Worm (Caenorhabditis elegans) whole organism, L4 larva: ENCODE data around the gene clec-26.

Experiments
- F37D6.2 ChIP-seq: sonication (generic microtip); optimal IDR thresholded peaks from 2 replicates; lab custom pipeline; 2016; ENCODE audit warnings: mild to moderate bottlenecking, missing genetic modification characterization, missing compliant biosample characterization
- T20F7.1 ChIP-seq: fragments of 200-800 bp; sonication (Bioruptor generic); optimal IDR thresholded peaks from 2 replicates; lab custom pipeline; 2018; ENCODE audit warnings: mild to moderate bottlenecking, missing genetic modification characterization, missing compliant biosample characterization
- Y105C5A.15 ChIP-seq: fragments of 200-800 bp; sonication (Bioruptor generic); IDR thresholded peaks from 2 replicates; pipeline ENCODE4 v1.3.6; 2022; ENCODE audit warnings: missing genetic modification characterization, missing compliant biosample characterization
- Y48G9A.11 ChIP-seq: fragments of 200-800 bp; sonication (Bioruptor generic); IDR thresholded peaks from 2 replicates; pipeline ENCODE4 v1.3.6; 2022; ENCODE audit warnings: missing genetic modification reagents, missing genetic modification characterization, missing compliant biosample characterization
- Y5F2A.4 ChIP-seq: fragments of 200-800 bp; sonication (Bioruptor generic); optimal IDR thresholded peaks from 2 replicates; lab custom pipeline; 2018; ENCODE audit warnings: mild to moderate bottlenecking, missing genetic modification characterization, missing compliant biosample characterization
- ZK337.2 ChIP-seq: fragments of 200-800 bp; sonication (Bioruptor generic); IDR thresholded peaks from 2 replicates; pipeline ENCODE4 v1.3.6; 2022; ENCODE audit warnings: missing genetic modification reagents, missing genetic modification characterization, missing compliant biosample characterization
- aly-2 ChIP-seq: sonication (generic microtip); optimal IDR thresholded peaks from 2 replicates; lab custom pipeline; 2018; ENCODE audit warnings: missing biosample characterization, missing genetic modification characterization
- ceh-20 ChIP-seq: fragments of 200-800 bp; sonication (Bioruptor generic); IDR thresholded peaks from 2 replicates; pipeline ENCODE4 v1.3.6; 2022; ENCODE audit warnings: missing genetic modification reagents, missing genetic modification characterization, missing compliant biosample characterization
- ceh-32 ChIP-seq: sonication (generic microtip); optimal IDR thresholded peaks from 2 replicates; lab custom pipeline; 2016; ENCODE audit warnings: mild to moderate bottlenecking, missing genetic modification characterization, missing compliant biosample characterization; ENCODE audit not compliant: poor library complexity
- ceh-82 ChIP-seq: sonication (generic microtip); optimal IDR thresholded peaks from 2 replicates; lab custom pipeline; 2017; ENCODE audit warnings: missing biosample characterization, missing genetic modification characterization
- daf-19 ChIP-seq: fragments of 200-800 bp; sonication (Bioruptor generic); conservative IDR thresholded peaks from 2 replicates; pipeline ENCODE4 v1.3.6; 2022; ENCODE audit warnings: missing genetic modification characterization, missing compliant biosample characterization
- dmd-6 ChIP-seq: fragments of 200-800 bp; sonication (Bioruptor generic); IDR thresholded peaks from 2 replicates; pipeline ENCODE4 v1.3.6; 2022; ENCODE audit warnings: missing genetic modification reagents, missing genetic modification characterization, missing compliant biosample characterization
- dmd-9 ChIP-seq: fragments of 200-800 bp; sonication (Bioruptor generic); IDR thresholded peaks from 2 replicates; pipeline ENCODE4 v1.3.6; 2022; ENCODE audit warnings: missing genetic modification reagents, missing genetic modification characterization, missing compliant biosample characterization
- dpl-1 ChIP-seq: fragments of 150-350 bp; optimal IDR thresholded peaks from 2 replicates; lab custom pipeline; 2014; ENCODE audit warnings: missing biosample characterization, missing genetic modification reagents, missing genetic modification characterization
- duxl-1 ChIP-seq: sonication (generic microtip); optimal IDR thresholded peaks from 2 replicates; lab custom pipeline; 2016; ENCODE audit warnings: mild to moderate bottlenecking, missing genetic modification characterization, moderate library complexity, missing compliant biosample characterization; ENCODE audit not compliant: poor library complexity
- dve-1 ChIP-seq: sonication (generic microtip); optimal IDR thresholded peaks from 2 replicates; lab custom pipeline; 2017; ENCODE audit warnings: antibody characterized with exemption, mild to moderate bottlenecking, missing genetic modification characterization, missing compliant biosample characterization; ENCODE audit not compliant: insufficient read depth
- egl-27 ChIP-seq: sonication (generic microtip); optimal IDR thresholded peaks from 3 replicates; lab custom pipeline; 2017; ENCODE audit warnings: missing biosample characterization, missing genetic modification reagents, missing genetic modification characterization
- hlh-11 ChIP-seq: fragments of 200-800 bp; sonication (Bioruptor generic); optimal IDR thresholded peaks from 2 replicates; lab custom pipeline; 2018; ENCODE audit warnings: mild to moderate bottlenecking, missing genetic modification characterization, missing compliant biosample characterization
- jun-1 ChIP-seq: fragments of 150-350 bp; optimal IDR thresholded peaks from 2 replicates; lab custom pipeline; 2014; ENCODE audit warnings: missing biosample characterization, missing genetic modification reagents, missing genetic modification characterization
- lin-15B ChIP-seq: fragments of 150-350 bp; sonication (generic microtip); optimal IDR thresholded peaks from 3 replicates; lab custom pipeline; 2014; ENCODE audit warnings: missing biosample characterization, missing genetic modification characterization
- lin-38 ChIP-seq: fragments of 200-800 bp; sonication (Bioruptor generic); IDR thresholded peaks from 2 replicates; pipeline ENCODE4 v1.3.6; 2022; ENCODE audit warnings: missing genetic modification reagents, missing genetic modification characterization, missing compliant biosample characterization
- lin-39 ChIP-seq: fragments of 150-350 bp; optimal IDR thresholded peaks from 2 replicates; lab custom pipeline; 2014; ENCODE audit warnings: missing biosample characterization, missing genetic modification reagents, missing genetic modification characterization
- lir-3 ChIP-seq: sonication (generic microtip); optimal IDR thresholded peaks from 2 replicates; lab custom pipeline; 2016; ENCODE audit warnings: mild to moderate bottlenecking, missing genetic modification characterization, missing compliant biosample characterization
- madf-5 ChIP-seq, 2 experiments: fragments of 200-800 bp; sonication (Bioruptor generic); IDR thresholded peaks; 2 replicates each; pipeline ENCODE4 v1.3.6; 2022; ENCODE audit warnings: missing compliant biosample characterization in 2 of 2, missing genetic modification characterization in 2 of 2
- mdt-29 ChIP-seq: fragments of 200-800 bp; sonication (Bioruptor generic); IDR thresholded peaks from 2 replicates; pipeline ENCODE4 v1.3.6; 2022; ENCODE audit warnings: missing genetic modification reagents, missing genetic modification characterization, missing compliant biosample characterization
- mep-1 ChIP-seq: fragments of 150-350 bp; sonication (generic microtip); optimal IDR thresholded peaks from 3 replicates; lab custom pipeline; 2014; ENCODE audit warnings: missing biosample characterization, missing genetic modification characterization
- mes-2 ChIP-seq: sonication (generic microtip); optimal IDR thresholded peaks from 2 replicates; lab custom pipeline; 2016; ENCODE audit warnings: missing genotype, mild to moderate bottlenecking, missing genetic modification characterization, missing compliant biosample characterization; ENCODE audit not compliant: poor library complexity, severe bottlenecking
- mxl-3 ChIP-seq: fragments of 200-800 bp; sonication (Bioruptor generic); optimal IDR thresholded peaks from 2 replicates; lab custom pipeline; 2018; ENCODE audit warnings: mild to moderate bottlenecking, missing genetic modification characterization, missing compliant biosample characterization
- nhr-10 ChIP-seq: fragments of 150-350 bp; optimal IDR thresholded peaks from 2 replicates; lab custom pipeline; 2014; ENCODE audit warnings: missing biosample characterization, missing genetic modification characterization
- nhr-111 ChIP-seq: fragments of 200-800 bp; sonication (Bioruptor generic); optimal IDR thresholded peaks from 2 replicates; lab custom pipeline; 2018; ENCODE audit warnings: mild to moderate bottlenecking, missing genetic modification characterization, missing compliant biosample characterization
- nhr-28 ChIP-seq: fragments of 150-350 bp; optimal IDR thresholded peaks from 2 replicates; lab custom pipeline; 2014; ENCODE audit warnings: missing biosample characterization, missing genetic modification characterization
- nhr-42 ChIP-seq: fragments of 200-800 bp; sonication (Bioruptor generic); IDR thresholded peaks from 2 replicates; pipeline ENCODE4 v1.3.6; 2022; ENCODE audit warnings: missing genetic modification characterization, missing compliant biosample characterization
- php-3 ChIP-seq: fragments of 200-800 bp; sonication (Bioruptor generic); IDR thresholded peaks from 2 replicates; pipeline ENCODE4 v1.3.6; 2022; ENCODE audit warnings: missing genetic modification reagents, missing genetic modification characterization, missing compliant biosample characterization
- pqm-1 ChIP-seq: sonication (generic microtip); optimal IDR thresholded peaks from 2 replicates; lab custom pipeline; 2017; ENCODE audit warnings: missing biosample characterization, missing genetic modification characterization
- rbr-2 ChIP-seq: sonication (generic microtip); optimal IDR thresholded peaks from 2 replicates; lab custom pipeline; 2016; ENCODE audit warnings: missing genotype, missing genetic modification characterization, missing compliant biosample characterization
- set-16 ChIP-seq: fragments of 200-800 bp; sonication (Bioruptor generic); IDR thresholded peaks from 2 replicates; pipeline ENCODE4 v1.3.6; 2022; ENCODE audit warnings: missing genetic modification reagents, missing genetic modification characterization, missing compliant biosample characterization
- unc-39 ChIP-seq: sonication (generic microtip); optimal IDR thresholded peaks from 2 replicates; lab custom pipeline; 2017; ENCODE audit warnings: missing biosample characterization, missing genetic modification characterization
- vab-7 ChIP-seq: fragments of 200-800 bp; sonication (Bioruptor generic); IDR thresholded peaks from 2 replicates; pipeline ENCODE4 v1.3.6; 2022; ENCODE audit warnings: missing genetic modification reagents, missing genetic modification characterization, missing compliant biosample characterization
- zag-1 ChIP-seq: fragments of 150-350 bp; optimal IDR thresholded peaks from 2 replicates; lab custom pipeline; 2014; ENCODE audit warnings: missing biosample characterization, missing genetic modification characterization
- zfp-2 ChIP-seq: sonication (generic microtip); optimal IDR thresholded peaks from 2 replicates; lab custom pipeline; 2016; ENCODE audit warnings: mild to moderate bottlenecking, missing genetic modification characterization, missing compliant biosample characterization
- zfp-3 ChIP-seq: fragments of 200-800 bp; sonication (Bioruptor generic); conservative IDR thresholded peaks from 2 replicates; pipeline ENCODE4 v1.3.6; 2022; ENCODE audit warnings: missing genetic modification reagents, missing genetic modification characterization, missing compliant biosample characterization
- zip-11 ChIP-seq: fragments of 200-800 bp; sonication (Bioruptor generic); IDR thresholded peaks from 2 replicates; pipeline ENCODE4 v1.3.6; 2022; ENCODE audit warnings: missing genetic modification characterization, missing compliant biosample characterization
- zip-2 ChIP-seq: fragments of 150-350 bp; optimal IDR thresholded peaks from 2 replicates; lab custom pipeline; 2014; ENCODE audit warnings: missing biosample characterization, missing genetic modification characterization

clec-26 gene

ce11 chrV:16838435-16838834 is 10.0 kb upstream of the clec-26 start:
- TF ChIP-seq set-16 (GFP tag; lab: Robert Waterston, UW) (peak; percentile 59), Y48G9A.11 (GFP tag; lab: Robert Waterston, UW) (no peak), Y105C5A.15 (GFP tag; lab: Robert Waterston, UW) (no peak), dpl-1 (no peak)

- TF ChIP-seq dmd-6 = peak; percentile 74
- TF ChIP-seq ceh-20 (GFP tag; lab: Robert Waterston, UW) = no peak
- no peak for TF ChIP-seq vab-7 (GFP tag; lab: Robert Waterston, UW)
- TF ChIP-seq zfp-3 (GFP tag; lab: Robert Waterston, UW) = no peak
- TF ChIP-seq dmd-9 (GFP tag; lab: Robert Waterston, UW) = no peak
- TF ChIP-seq ceh-82 (tag; lab: Kevin White, UChicago) = no peak
- TF ChIP-seq T20F7.1 (GFP tag; lab: Kevin White, UChicago) = no peak
- TF ChIP-seq rbr-2 = no peak
- no peak for TF ChIP-seq Y5F2A.4
- TF ChIP-seq mes-2 (tag; lab: Kevin White, UChicago) = no peak
- no peak for TF ChIP-seq F37D6.2 (tag; lab: Kevin White, UChicago)
- no peak for TF ChIP-seq lin-15B (tag; lab: Kevin White, UChicago)
- TF ChIP-seq jun-1 (tag; lab: Kevin White, UChicago) = no peak
- no peak for TF ChIP-seq zip-11 (GFP tag; lab: Robert Waterston, UW)
- TF ChIP-seq nhr-10 (tag; lab: Kevin White, UChicago) = no peak
- TF ChIP-seq zag-1 (tag; lab: Kevin White, UChicago) = no peak
- TF ChIP-seq pqm-1 (tag; lab: Kevin White, UChicago) = peak; percentile 88
- no peak for TF ChIP-seq lin-38 (GFP tag; lab: Robert Waterston, UW)
- TF ChIP-seq php-3 = no peak
- no peak for TF ChIP-seq zfp-2 (tag; lab: Kevin White, UChicago)
- peak; percentile 60 for TF ChIP-seq hlh-11 (tag; lab: Kevin White, UChicago)
- TF ChIP-seq unc-39 (tag; lab: Kevin White, UChicago) = no peak
- TF ChIP-seq dve-1 (tag; lab: Kevin White, UChicago) = no peak
- TF ChIP-seq duxl-1 = no peak
- no peak for TF ChIP-seq zip-2 (tag; lab: Kevin White, UChicago)
- no peak for TF ChIP-seq nhr-42 (GFP tag; lab: Robert Waterston, UW)
- peak; percentile 45 for TF ChIP-seq nhr-28 (tag; lab: Kevin White, UChicago)
- TF ChIP-seq lir-3 = no peak
Observed at ce11 chrV:16840283-16840682, 8.1 kb upstream of the clec-26 start.

- no peak for TF ChIP-seq mdt-29
- TF ChIP-seq nhr-28 (tag; lab: Kevin White, UChicago) = no peak
- no peak for TF ChIP-seq daf-19 (GFP tag; lab: Robert Waterston, UW)
- TF ChIP-seq madf-5 (GFP tag; IDR thresholded peaks at IDR 0.05; lab: Robert Waterston, UW) = no peak
- TF ChIP-seq zag-1 (tag; lab: Kevin White, UChicago) = no peak
- no peak for TF ChIP-seq pqm-1 (tag; lab: Kevin White, UChicago)
- TF ChIP-seq dmd-9 (GFP tag; lab: Robert Waterston, UW) = no peak
- no peak for TF ChIP-seq lin-38 (GFP tag; lab: Robert Waterston, UW)
- no peak for TF ChIP-seq nhr-111 (GFP tag; lab: Kevin White, UChicago)
- no peak for TF ChIP-seq egl-27 (tag; lab: Kevin White, UChicago)
- no peak for TF ChIP-seq mxl-3
- no peak for TF ChIP-seq ceh-32 (tag; lab: Kevin White, UChicago)
- TF ChIP-seq lin-39 (tag; lab: Kevin White, UChicago) = no peak
- TF ChIP-seq ZK337.2 (GFP tag; lab: Robert Waterston, UW) = no peak
- TF ChIP-seq zfp-2 (tag; lab: Kevin White, UChicago) = no peak
- TF ChIP-seq aly-2 = no peak
- no peak for TF ChIP-seq mep-1
- no peak for TF ChIP-seq ceh-20 (GFP tag; lab: Robert Waterston, UW)
- TF ChIP-seq, all 104 proteins: peak for 0
Observed at ce11 chrV:16840961-16841360, 7.5 kb upstream of the clec-26 start, which contains the start of gene clec-40. Gene clec-40 (minus strand): TSS chrV:16841061.
